Fruit fly (Drosophila melanogaster) whole organism: Measurements from ENCODE around the gene Catsup.

Experiments
- EcR ChIP-seq, 2 experiments: fragments of >200 bp; optimal IDR thresholded peaks; 2 replicates each; lab custom pipeline; 2017; ENCODE audit warnings: missing biosample characterization in 2 of 2, missing genetic modification characterization in 2 of 2, missing genetic modification reagents in 2 of 2
- psq ChIP-seq: fragments of >200 bp; optimal IDR thresholded peaks from 2 replicates; lab custom pipeline; 2017

- TF ChIP-seq psq (lab: Kevin White, UChicago) (no peak), EcR (GFP tag; optimal IDR thresholded peaks at IDR 0.05; lab: Kevin White, UChicago) (no peak)
These were observed 4.7 kb upstream of the Catsup start for dm6 chr2L:19037011-19037410.
